Worm (Caenorhabditis elegans): ENCODE measurements around the gene pqn-54.

The pqn-54 gene

ce11 chrV:1481742-1482141, 17.0 kb downstream of the pqn-54 start, which contains the start of gene C38C3.4:
Gene C38C3.4, plus strand, starts transcription at chrV:1482042.
- TF ChIP-seq die-1 (tag; optimal IDR thresholded peaks at IDR 0.05) (no peak), zfh-2 (GFP tag; conservative IDR thresholded peaks at IDR 0.05) (no peak), lag-1 (GFP tag; IDR thresholded peaks at IDR 0.05) (no peak), snpc-4 (GFP tag; optimal IDR thresholded peaks at IDR 0.05) (no peak), snpc-4 (tag; optimal IDR thresholded peaks at IDR 0.05) (no peak), nhr-80 (tag; optimal IDR thresholded peaks at IDR 0.05) (no peak), ceh-58 (GFP tag; IDR thresholded peaks at IDR 0.05) (no peak), D2030.7 (GFP tag; IDR thresholded peaks at IDR 0.05) (no peak), ceh-91 (GFP tag; IDR thresholded peaks at IDR 0.05) (no peak), chd-7 (tag; optimal IDR thresholded peaks at IDR 0.05) (no peak), lsy-27 (tag; optimal IDR thresholded peaks at IDR 0.05; ENCODE audit: borderline replicate concordance, insufficient read depth) (no peak), C06A6.2 (GFP tag; conservative IDR thresholded peaks at IDR 0.05) (no peak), egl-18 (GFP tag; IDR thresholded peaks at IDR 0.05) (no peak), ztf-18 (tag; optimal IDR thresholded peaks at IDR 0.05) (no peak), sdz-38 (tag; optimal IDR thresholded peaks at IDR 0.05) (no peak), nhr-27 (tag; optimal IDR thresholded peaks at IDR 0.05) (no peak), ama-1 (optimal IDR thresholded peaks at IDR 0.05) (no peak), ama-1 (GFP tag; optimal IDR thresholded peaks at IDR 0.05) (no peak), dpl-1 (GFP tag; optimal IDR thresholded peaks at IDR 0.05) (no peak)

DNA sequence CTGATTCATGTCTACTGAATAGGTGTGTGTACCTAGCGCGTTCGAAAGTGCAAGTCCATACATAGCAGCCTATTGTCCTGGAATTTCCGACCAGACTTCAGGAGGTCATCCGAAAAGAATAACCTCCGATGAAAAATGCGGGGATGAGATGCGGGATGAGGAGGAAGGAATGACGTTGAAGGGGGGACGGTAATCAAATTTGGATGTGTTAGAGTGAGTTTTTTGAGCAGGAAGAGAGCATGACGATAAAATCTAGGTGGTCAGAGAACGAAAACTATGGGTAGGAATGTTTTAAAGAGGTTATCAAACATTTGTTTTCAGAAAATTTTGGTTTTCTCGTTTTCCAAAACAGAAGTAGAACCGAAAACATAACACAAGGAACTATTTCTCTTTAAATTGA, 21.2 kb downstream of the pqn-54 start:
- TF ChIP-seq snpc-4 (GFP tag; optimal IDR thresholded peaks at IDR 0.05) (no peak), snpc-4 (tag; optimal IDR thresholded peaks at IDR 0.05) (no peak), nfyb-1 (GFP tag; IDR thresholded peaks at IDR 0.05) (no peak), F55B11.4 (tag; optimal IDR thresholded peaks at IDR 0.05; ENCODE audit: borderline replicate concordance, insufficient read depth) (no peak), hmg-1.2 (GFP tag; IDR thresholded peaks at IDR 0.05) (no peak), snpc-1.1 (tag; optimal IDR thresholded peaks at IDR 0.05; ENCODE audit: insufficient read depth) (no peak), ceh-91 (GFP tag; IDR thresholded peaks at IDR 0.05) (no peak), tlf-1 (GFP tag; optimal IDR thresholded peaks at IDR 0.05) (no peak), ceh-79 (tag; optimal IDR thresholded peaks at IDR 0.05) (no peak), hsf-1 (GFP tag; IDR thresholded peaks at IDR 0.05) (no peak), T26A5.8 (tag; optimal IDR thresholded peaks at IDR 0.05) (no peak), ztf-18 (tag; optimal IDR thresholded peaks at IDR 0.05) (no peak), B0035.1 (tag; optimal IDR thresholded peaks at IDR 0.05) (no peak), let-607 (tag; optimal IDR thresholded peaks at IDR 0.05) (no peak), F23B12.7 (tag; optimal IDR thresholded peaks at IDR 0.05; ENCODE audit: insufficient read depth) (no peak), K12H6.12 (tag; optimal IDR thresholded peaks at IDR 0.05) (no peak), B0336.3 (GFP tag; IDR thresholded peaks at IDR 0.05) (no peak), C17E4.6 (GFP tag; IDR thresholded peaks at IDR 0.05) (no peak)

- TF ChIP-seq sptf-2 (GFP tag; optimal IDR thresholded peaks at IDR 0.05) (no peak), dpff-1 (tag; optimal IDR thresholded peaks at IDR 0.05) (no peak), mes-4 (tag; optimal IDR thresholded peaks at IDR 0.05) (no peak), egrh-3 (GFP tag; IDR thresholded peaks at IDR 0.05) (no peak), die-1 (tag; optimal IDR thresholded peaks at IDR 0.05) (no peak), sdz-38 (tag; optimal IDR thresholded peaks at IDR 0.05) (no peak), lin-40 (tag; optimal IDR thresholded peaks at IDR 0.05) (no peak), F49E8.2 (tag; optimal IDR thresholded peaks at IDR 0.05; ENCODE audit: insufficient read depth) (no peak), egl-44 (GFP tag; IDR thresholded peaks at IDR 0.05) (no peak), ama-1 (optimal IDR thresholded peaks at IDR 0.05) (no peak), ama-1 (GFP tag; optimal IDR thresholded peaks at IDR 0.05) (no peak), cebp-2 (GFP tag; IDR thresholded peaks at IDR 0.05) (no peak), tlf-1 (GFP tag; optimal IDR thresholded peaks at IDR 0.05) (no peak), T26A5.8 (tag; optimal IDR thresholded peaks at IDR 0.05) (no peak), F57C9.4 (tag; optimal IDR thresholded peaks at IDR 0.05) (no peak), B0035.1 (tag; optimal IDR thresholded peaks at IDR 0.05) (no peak), zim-3 (tag; optimal IDR thresholded peaks at IDR 0.05) (no peak), dpl-1 (GFP tag; optimal IDR thresholded peaks at IDR 0.05) (no peak), lsl-1 (GFP tag; optimal IDR thresholded peaks at IDR 0.05) (no peak)
These were observed 22.5 kb downstream of the pqn-54 start for ce11 chrV:1487262-1487661.
